Worm (Caenorhabditis elegans): ENCODE measurements around the gene F22B3.8.

ce11 chrIV:11379254-11379653, 45.5 kb downstream of the F22B3.8 start, which contains the start of gene fbxb-76:
- TF ChIP-seq lsy-2 (tag; optimal IDR thresholded peaks at IDR 0.05) (no peak), mep-1 (tag; optimal IDR thresholded peaks at IDR 0.05) (no peak), zip-8 (tag; optimal IDR thresholded peaks at IDR 0.05) (no peak), lin-13 (tag; optimal IDR thresholded peaks at IDR 0.05) (no peak), ces-1 (GFP tag; optimal IDR thresholded peaks at IDR 0.05) (no peak), elt-1 (tag; optimal IDR thresholded peaks at IDR 0.05; ENCODE audit: borderline replicate concordance, insufficient read depth) (no peak), hlh-1 (tag; optimal IDR thresholded peaks at IDR 0.05) (no peak), nhr-237 (tag; optimal IDR thresholded peaks at IDR 0.05) (no peak), nhr-28 (tag; optimal IDR thresholded peaks at IDR 0.05) (no peak), ceh-43 (GFP tag; optimal IDR thresholded peaks at IDR 0.05) (no peak), blmp-1 (tag; optimal IDR thresholded peaks at IDR 0.05) (no peak)

All from whole organism, mixed stage, embryonic.